Worm (Caenorhabditis elegans) whole organism, young adult: ENCODE measurements around the gene tomm-40.
A peak's percentile ranks its signal among the peaks of the same experiment; 100 is the strongest.

Experiments used
- B0019.2 ChIP-seq: fragments of 200-800 bp; sonication (Bioruptor generic); conservative IDR thresholded peaks from 2 replicates; pipeline ENCODE4 v1.3.6; 2022; ENCODE audit warnings: missing genetic modification reagents, missing genetic modification characterization, missing compliant biosample characterization
- B0336.3 ChIP-seq: fragments of 200-800 bp; sonication (Bioruptor generic); IDR thresholded peaks from 2 replicates; pipeline ENCODE4 v1.3.6; 2022; ENCODE audit warnings: missing genetic modification characterization, missing compliant biosample characterization
- C06A6.2 ChIP-seq: fragments of 200-800 bp; sonication (Bioruptor generic); conservative IDR thresholded peaks from 2 replicates; pipeline ENCODE4 v1.3.6; 2022; ENCODE audit warnings: missing genetic modification characterization, missing compliant biosample characterization
- C17E4.6 ChIP-seq: fragments of 200-800 bp; sonication (Bioruptor generic); IDR thresholded peaks from 2 replicates; pipeline ENCODE4 v1.3.6; 2022; ENCODE audit warnings: missing genetic modification reagents, missing genetic modification characterization, missing compliant biosample characterization
- F37B4.10 ChIP-seq: fragments of 200-800 bp; sonication (Bioruptor generic); IDR thresholded peaks from 2 replicates; pipeline ENCODE4 v1.3.6; 2022; ENCODE audit warnings: missing genetic modification characterization, missing compliant biosample characterization
- F49E8.2 ChIP-seq: sonication (generic microtip); optimal IDR thresholded peaks from 3 replicates; lab custom pipeline; 2017; ENCODE audit warnings: missing genetic modification characterization, mild to moderate bottlenecking, missing compliant biosample characterization, antibody characterized with exemption, moderate library complexity; ENCODE audit not compliant: insufficient read depth
- F52B5.7 ChIP-seq: sonication (generic microtip); optimal IDR thresholded peaks from 2 replicates; lab custom pipeline; 2016; ENCODE audit warnings: mild to moderate bottlenecking, missing genetic modification characterization, missing compliant biosample characterization
- T26A5.8 ChIP-seq: sonication (generic microtip); optimal IDR thresholded peaks from 2 replicates; lab custom pipeline; 2016; ENCODE audit warnings: missing genetic modification characterization, missing compliant biosample characterization
- Y53F4B.3 ChIP-seq: fragments of 200-800 bp; sonication (Bioruptor generic); IDR thresholded peaks from 2 replicates; pipeline ENCODE4 v1.3.6; 2022; ENCODE audit warnings: missing genetic modification reagents, missing genetic modification characterization, missing compliant biosample characterization
- Y56A3A.18 ChIP-seq: fragments of 200-800 bp; sonication (Bioruptor generic); IDR thresholded peaks from 2 replicates; pipeline ENCODE4 v1.3.6; 2022; ENCODE audit warnings: missing genetic modification reagents, missing genetic modification characterization, missing compliant biosample characterization
- Y95B8A.8 ChIP-seq: fragments of 200-800 bp; sonication (Bioruptor generic); IDR thresholded peaks from 2 replicates; pipeline ENCODE4 v1.3.6; 2022; ENCODE audit warnings: missing genetic modification reagents, missing genetic modification characterization, missing compliant biosample characterization
- ZK185.1 ChIP-seq: sonication (generic microtip); optimal IDR thresholded peaks from 2 replicates; lab custom pipeline; 2016; ENCODE audit warnings: mild to moderate bottlenecking, missing genetic modification characterization, missing compliant biosample characterization; ENCODE audit not compliant: poor library complexity, severe bottlenecking
- ama-1 ChIP-seq, 3 experiments: fragments of 150-350 bp in 1 of 3; sonication (generic microtip) in 2 of 3; optimal IDR thresholded peaks; 2 replicates each; lab custom pipeline; 2014 to 2018; ENCODE audit warnings: missing biosample characterization in 2 of 3, missing genetic modification characterization in 2 of 3, missing genetic modification reagents in 2 of 3
- aptf-3 ChIP-seq: fragments of 200-800 bp; sonication (Bioruptor generic); IDR thresholded peaks from 2 replicates; pipeline ENCODE4 v1.3.6; 2022; ENCODE audit warnings: missing genetic modification characterization, missing compliant biosample characterization
- atf-7 ChIP-seq: sonication (generic microtip); optimal IDR thresholded peaks from 2 replicates; lab custom pipeline; 2017; ENCODE audit warnings: mild to moderate bottlenecking, missing genetic modification characterization, missing compliant biosample characterization
- attf-3 ChIP-seq: fragments of 200-800 bp; sonication (Bioruptor generic); conservative IDR thresholded peaks from 2 replicates; pipeline ENCODE4 v1.3.6; 2022; ENCODE audit warnings: missing genetic modification reagents, missing genetic modification characterization, missing compliant biosample characterization
- bed-1 ChIP-seq: fragments of 200-800 bp; sonication (Bioruptor generic); IDR thresholded peaks from 2 replicates; pipeline ENCODE4 v1.3.6; 2022; ENCODE audit warnings: missing genetic modification reagents, missing genetic modification characterization, missing compliant biosample characterization
- ccch-3 ChIP-seq: fragments of 200-800 bp; sonication (Bioruptor generic); optimal IDR thresholded peaks from 2 replicates; lab custom pipeline; 2018; ENCODE audit warnings: mild to moderate bottlenecking, missing genetic modification characterization, missing compliant biosample characterization
- cebp-2 ChIP-seq: fragments of 200-800 bp; sonication (Bioruptor generic); IDR thresholded peaks from 2 replicates; pipeline ENCODE4 v1.3.6; 2022; ENCODE audit warnings: missing genetic modification characterization, missing compliant biosample characterization
- ceh-58 ChIP-seq: fragments of 200-800 bp; sonication (Bioruptor generic); IDR thresholded peaks from 2 replicates; pipeline ENCODE4 v1.3.6; 2022; ENCODE audit warnings: missing genetic modification characterization, missing compliant biosample characterization
- ceh-79 ChIP-seq: sonication (generic microtip); optimal IDR thresholded peaks from 2 replicates; lab custom pipeline; 2017; ENCODE audit warnings: mild to moderate bottlenecking, missing genetic modification characterization, missing compliant biosample characterization
- chd-7 ChIP-seq: sonication (generic microtip); optimal IDR thresholded peaks from 2 replicates; lab custom pipeline; 2016; ENCODE audit warnings: mild to moderate bottlenecking, missing genetic modification characterization, moderate library complexity, missing compliant biosample characterization
- egl-44 ChIP-seq: fragments of 200-800 bp; sonication (Bioruptor generic); IDR thresholded peaks from 2 replicates; pipeline ENCODE4 v1.3.6; 2022; ENCODE audit warnings: missing genetic modification reagents, missing genetic modification characterization, missing compliant biosample characterization
- egrh-3 ChIP-seq: fragments of 200-800 bp; sonication (Bioruptor generic); IDR thresholded peaks from 2 replicates; pipeline ENCODE4 v1.3.6; 2022; ENCODE audit warnings: missing genetic modification reagents, missing genetic modification characterization, missing compliant biosample characterization
- gei-17 ChIP-seq: fragments of 200-800 bp; sonication (Bioruptor generic); optimal IDR thresholded peaks from 2 replicates; lab custom pipeline; 2018; ENCODE audit warnings: mild to moderate bottlenecking, missing genetic modification characterization, missing compliant biosample characterization
- hmg-1.2 ChIP-seq: fragments of 200-800 bp; sonication (Bioruptor generic); IDR thresholded peaks from 2 replicates; pipeline ENCODE4 v1.3.6; 2022; ENCODE audit warnings: missing genetic modification reagents, missing genetic modification characterization, missing compliant biosample characterization
- hsf-1 ChIP-seq: fragments of 200-800 bp; sonication (Bioruptor generic); IDR thresholded peaks from 2 replicates; pipeline ENCODE4 v1.3.6; 2022; ENCODE audit warnings: missing genetic modification reagents, missing genetic modification characterization, missing compliant biosample characterization
- let-526 ChIP-seq: fragments of 200-800 bp; sonication (Bioruptor generic); IDR thresholded peaks from 2 replicates; pipeline ENCODE4 v1.3.6; 2022; ENCODE audit warnings: missing genetic modification reagents, missing genetic modification characterization, missing compliant biosample characterization
- let-607 ChIP-seq, 2 experiments: fragments of 200-800 bp in 1 of 2; sonication (Bioruptor generic) in 1 of 2; sonication (generic microtip) in 1 of 2; optimal IDR thresholded peaks; 2 replicates each; lab custom pipeline; 2016 to 2018; ENCODE audit warnings: mild to moderate bottlenecking in 2 of 2, missing compliant biosample characterization in 2 of 2, missing genetic modification characterization in 2 of 2, moderate library complexity in 2 of 2, missing genotype in 1 of 2
- lsy-27 ChIP-seq: sonication (generic microtip); optimal IDR thresholded peaks from 2 replicates; lab custom pipeline; 2017; ENCODE audit warnings: missing genetic modification characterization, mild to moderate bottlenecking, missing compliant biosample characterization, antibody characterized with exemption, missing genotype, borderline replicate concordance; ENCODE audit not compliant: insufficient read depth
- madf-3 ChIP-seq: fragments of 200-800 bp; sonication (Bioruptor generic); IDR thresholded peaks from 2 replicates; pipeline ENCODE4 v1.3.6; 2022; ENCODE audit warnings: missing genetic modification reagents, missing genetic modification characterization, missing compliant biosample characterization
- madf-8 ChIP-seq: fragments of 200-800 bp; sonication (Bioruptor generic); conservative IDR thresholded peaks from 2 replicates; pipeline ENCODE4 v1.3.6; 2022; ENCODE audit warnings: missing genetic modification reagents, missing genetic modification characterization, missing compliant biosample characterization
- mcd-1 ChIP-seq: fragments of 200-800 bp; sonication (Bioruptor generic); IDR thresholded peaks from 2 replicates; pipeline ENCODE4 v1.3.6; 2022; ENCODE audit warnings: missing genetic modification reagents, missing genetic modification characterization, missing compliant biosample characterization
- mel-28 ChIP-seq: sonication (generic microtip); optimal IDR thresholded peaks from 2 replicates; lab custom pipeline; 2016; ENCODE audit warnings: borderline replicate concordance, mild to moderate bottlenecking, missing genetic modification characterization, missing compliant biosample characterization
- nfya-1 ChIP-seq: sonication (generic microtip); optimal IDR thresholded peaks from 2 replicates; lab custom pipeline; 2017; ENCODE audit warnings: antibody characterized with exemption, missing compliant biosample characterization, missing genetic modification characterization, borderline replicate concordance; ENCODE audit not compliant: insufficient read depth
- nhr-80 ChIP-seq: sonication (generic microtip); optimal IDR thresholded peaks from 2 replicates; lab custom pipeline; 2016; ENCODE audit warnings: missing genetic modification characterization, missing compliant biosample characterization
- nhr-90 ChIP-seq: sonication (generic microtip); optimal IDR thresholded peaks from 2 replicates; lab custom pipeline; 2016; ENCODE audit warnings: missing genotype, mild to moderate bottlenecking, missing genetic modification characterization, missing compliant biosample characterization
- snpc-4 ChIP-seq, 5 experiments: fragments of 150-350 bp in 1 of 5; sonication (generic microtip) in 4 of 5; optimal IDR thresholded peaks; 2 replicates each; lab custom pipeline; 2014 to 2018; ENCODE audit warnings: missing genetic modification characterization in 5 of 5, missing biosample characterization in 3 of 5, antibody characterized with exemption in 2 of 5, mild to moderate bottlenecking in 2 of 5, missing compliant biosample characterization in 2 of 5, missing genotype in 2 of 5, moderate library complexity in 2 of 5, missing genetic modification reagents in 1 of 5
- somi-1 ChIP-seq: fragments of 200-800 bp; sonication (Bioruptor generic); optimal IDR thresholded peaks from 2 replicates; lab custom pipeline; 2018; ENCODE audit warnings: mild to moderate bottlenecking, missing genetic modification characterization, missing compliant biosample characterization
- tbp1 ChIP-seq: fragments of 200-800 bp; sonication (Bioruptor generic); optimal IDR thresholded peaks from 2 replicates; lab custom pipeline; 2018; ENCODE audit warnings: mild to moderate bottlenecking, missing genetic modification characterization, missing compliant biosample characterization
- unc-62 ChIP-seq: fragments of 150-350 bp; optimal IDR thresholded peaks from 2 replicates; lab custom pipeline; 2014; ENCODE audit warnings: missing biosample characterization, missing genetic modification reagents, missing genetic modification characterization
- xnd-1 ChIP-seq: sonication (generic microtip); optimal IDR thresholded peaks from 2 replicates; lab custom pipeline; 2016; ENCODE audit warnings: missing genotype, missing genetic modification reagents, missing genetic modification characterization, missing compliant biosample characterization
- zfh-2 ChIP-seq: fragments of 200-800 bp; sonication (Bioruptor generic); conservative IDR thresholded peaks from 2 replicates; pipeline ENCODE4 v1.3.6; 2022; ENCODE audit warnings: missing genetic modification reagents, missing genetic modification characterization, missing compliant biosample characterization
- ztf-18 ChIP-seq: sonication (generic microtip); optimal IDR thresholded peaks from 2 replicates; lab custom pipeline; 2016; ENCODE audit warnings: missing genotype, mild to moderate bottlenecking, missing genetic modification characterization, missing compliant biosample characterization
- ztf-3 ChIP-seq: fragments of 200-800 bp; sonication (Bioruptor generic); optimal IDR thresholded peaks from 2 replicates; lab custom pipeline; 2018; ENCODE audit warnings: mild to moderate bottlenecking, missing genetic modification characterization, missing compliant biosample characterization
- ztf-6 ChIP-seq: fragments of 200-800 bp; sonication (Bioruptor generic); IDR thresholded peaks from 2 replicates; pipeline ENCODE4 v1.3.6; 2022; ENCODE audit warnings: missing genetic modification reagents, missing genetic modification characterization, missing compliant biosample characterization

Gene tomm-40

ce11 chrII:8931405-8932149 lies 41.8 kb downstream of the tomm-40 start:
- TF ChIP-seq madf-8 (GFP tag; lab: Robert Waterston, UW) (no peak), let-526 (GFP tag; lab: Robert Waterston, UW) (no peak), zfh-2 (GFP tag; lab: Robert Waterston, UW) (peak; percentile 51; the same call in 1 of the 2 replicates), egl-44 (GFP tag; lab: Robert Waterston, UW) (no peak), B0336.3 (GFP tag; lab: Robert Waterston, UW) (no peak), chd-7 (tag; lab: Kevin White, UChicago) (no peak), ceh-58 (GFP tag; lab: Robert Waterston, UW) (no peak), somi-1 (GFP tag; lab: Kevin White, UChicago) (no peak), F49E8.2 (tag; lab: Kevin White, UChicago) (no peak), tbp1 (GFP tag; lab: Kevin White, UChicago) (no peak), ztf-18 (tag; lab: Kevin White, UChicago) (peak; percentile 19), ceh-79 (no peak), mcd-1 (0 out of 2 replicates have a peak, but pooled peaks have one; percentile 18), let-607 (tag; optimal IDR thresholded peaks at IDR 0.05; lab: Kevin White, UChicago) (peak in 1 of 2 experiments; percentile 19), nhr-80 (tag; lab: Kevin White, UChicago) (peak; percentile 61), hmg-1.2 (GFP tag; lab: Robert Waterston, UW) (peak; percentile 44; the same call in 1 of the 2 replicates), ztf-3 (GFP tag; lab: Kevin White, UChicago) (no peak), attf-3 (GFP tag; lab: Robert Waterston, UW) (no peak), ztf-6 (GFP tag; lab: Robert Waterston, UW) (no peak), mel-28 (no peak), unc-62 (GFP tag; lab: Kevin White, UChicago) (no peak), C06A6.2 (GFP tag; lab: Robert Waterston, UW) (no peak), F37B4.10 (no peak), lsy-27 (tag; lab: Kevin White, UChicago) (no peak), xnd-1 (tag; lab: Kevin White, UChicago) (no peak), Y56A3A.18 (GFP tag; lab: Robert Waterston, UW) (no peak), aptf-3 (GFP tag; lab: Robert Waterston, UW) (no peak), Y95B8A.8 (GFP tag; lab: Robert Waterston, UW) (no peak), ama-1 (optimal IDR thresholded peaks at IDR 0.05; lab: Kevin White, UChicago) (peak; percentile 61), ama-1 (GFP tag; optimal IDR thresholded peaks at IDR 0.05; lab: Kevin White, UChicago) (no peak), F52B5.7 (no peak), cebp-2 (GFP tag; lab: Robert Waterston, UW) (no peak), nfya-1 (tag; lab: Kevin White, UChicago) (no peak), bed-1 (GFP tag; lab: Robert Waterston, UW) (no peak), B0019.2 (GFP tag; lab: Robert Waterston, UW) (no peak), snpc-4 (GFP tag; optimal IDR thresholded peaks at IDR 0.05; lab: Kevin White, UChicago) (no peak), snpc-4 (tag; optimal IDR thresholded peaks at IDR 0.05; lab: Kevin White, UChicago) (peak in 1 of 4 experiments; percentile 10), T26A5.8 (no peak), egrh-3 (GFP tag; lab: Robert Waterston, UW) (peak; percentile 4; the same call in 1 of the 2 replicates), Y53F4B.3 (GFP tag; lab: Robert Waterston, UW) (no peak), madf-3 (GFP tag; lab: Robert Waterston, UW) (no peak), ZK185.1 (no peak), hsf-1 (GFP tag; lab: Robert Waterston, UW) (no peak), gei-17 (GFP tag; lab: Kevin White, UChicago) (no peak), ccch-3 (GFP tag; lab: Kevin White, UChicago) (no peak), nhr-90 (no peak), atf-7 (tag; lab: Kevin White, UChicago) (no peak), C17E4.6 (GFP tag; lab: Robert Waterston, UW) (no peak)
